Worm (Caenorhabditis elegans): Measurements from ENCODE around the gene cal-7.

The cal-7 gene

ce11 chrV:9730743-9731706 lies 2.9 kb upstream of the cal-7 start (continued):
- TF ChIP-seq tbp1 (GFP tag; optimal IDR thresholded peaks at IDR 0.05) (peak; percentile 77), ztf-22 (GFP tag; optimal IDR thresholded peaks at IDR 0.05) (peak; percentile 72), B0035.1 (tag; optimal IDR thresholded peaks at IDR 0.05) (peak; percentile 78), bed-1 (GFP tag; IDR thresholded peaks at IDR 0.05) (no peak), ccch-3 (GFP tag; optimal IDR thresholded peaks at IDR 0.05) (peak; percentile 18), mel-28 (tag; optimal IDR thresholded peaks at IDR 0.05; ENCODE audit: borderline replicate concordance) (peak; percentile 14), D2030.7 (GFP tag; IDR thresholded peaks at IDR 0.05) (no peak), hmg-1.2 (GFP tag; IDR thresholded peaks at IDR 0.05) (peak; percentile 66; the same call in 1 of the 2 replicates), mes-4 (tag; optimal IDR thresholded peaks at IDR 0.05) (no peak), xnd-1 (tag; optimal IDR thresholded peaks at IDR 0.05) (no peak), B0336.3 (GFP tag; IDR thresholded peaks at IDR 0.05) (peak; percentile 95), lin-26 (GFP tag; IDR thresholded peaks at IDR 0.05) (peak; percentile 71; the same call in 1 of the 2 replicates), madf-8 (GFP tag; conservative IDR thresholded peaks at IDR 0.05) (no peak), ztf-3 (GFP tag; optimal IDR thresholded peaks at IDR 0.05) (peak; percentile 65), K11D2.4 (GFP tag; IDR thresholded peaks at IDR 0.05) (peak; percentile 83), F57C9.4 (tag; optimal IDR thresholded peaks at IDR 0.05) (peak; percentile 33), tlf-1 (GFP tag; optimal IDR thresholded peaks at IDR 0.05) (peak; percentile 72), pha-4 (tag; optimal IDR thresholded peaks at IDR 0.05) (no peak), atf-7 (tag; optimal IDR thresholded peaks at IDR 0.05) (peak; percentile 93), sea-2 (GFP tag; IDR thresholded peaks at IDR 0.05) (peak; percentile 74; the same call in 1 of the 2 replicates), Y67H2A.10 (GFP tag; conservative IDR thresholded peaks at IDR 0.05) (peak; percentile 55), F49E8.2 (tag; optimal IDR thresholded peaks at IDR 0.05; ENCODE audit: insufficient read depth) (no peak), nhr-90 (tag; optimal IDR thresholded peaks at IDR 0.05) (peak; percentile 89), F10E7.11 (tag; optimal IDR thresholded peaks at IDR 0.05) (no peak), nfya-2 (GFP tag; IDR thresholded peaks at IDR 0.05) (no peak), hrde-1 (tag; optimal IDR thresholded peaks at IDR 0.05; ENCODE audit: borderline replicate concordance) (no peak), gei-17 (GFP tag; optimal IDR thresholded peaks at IDR 0.05) (peak; percentile 66), snpc-1.1 (tag; optimal IDR thresholded peaks at IDR 0.05; ENCODE audit: insufficient read depth) (no peak), zfh-2 (GFP tag; conservative IDR thresholded peaks at IDR 0.05) (peak; percentile 100), hlh-26 (GFP tag; conservative IDR thresholded peaks at IDR 0.05) (no peak), C06A6.2 (GFP tag; conservative IDR thresholded peaks at IDR 0.05) (peak; percentile 70), dox-1 (GFP tag; IDR thresholded peaks at IDR 0.05) (peak; percentile 92), F52B5.7 (tag; optimal IDR thresholded peaks at IDR 0.05) (peak; percentile 75), sptf-2 (GFP tag; optimal IDR thresholded peaks at IDR 0.05) (no peak), ets-4 (GFP tag; optimal IDR thresholded peaks at IDR 0.05) (peak; percentile 60), bed-2 (GFP tag; IDR thresholded peaks at IDR 0.05) (0 out of 2 replicates have a peak, but pooled peaks have one; percentile 22), ztf-28 (GFP tag; IDR thresholded peaks at IDR 0.05) (0 out of 2 replicates have a peak, but pooled peaks have one; percentile 4), ceh-91 (GFP tag; IDR thresholded peaks at IDR 0.05) (0 out of 2 replicates have a peak, but pooled peaks have one; percentile 26), Y53G8AR.9 (GFP tag; conservative IDR thresholded peaks at IDR 0.05) (peak; percentile 82), attf-3 (GFP tag; conservative IDR thresholded peaks at IDR 0.05) (peak; percentile 62), lin-35 (GFP tag; optimal IDR thresholded peaks at IDR 0.05) (peak in 1 of 3 experiments; percentile 64), hmg-20 (GFP tag; IDR thresholded peaks at IDR 0.05) (no peak), rec-8 (tag; optimal IDR thresholded peaks at IDR 0.05) (peak in 1 of 2 experiments; percentile 2), ama-1 (optimal IDR thresholded peaks at IDR 0.05) (peak; percentile 99), ama-1 (GFP tag; optimal IDR thresholded peaks at IDR 0.05) (peak in 1 of 2 experiments; percentile 43)
